Fruit fly (Drosophila melanogaster) whole organism, embryonic: ENCODE data around the gene eIF4G2.

Experiments used
- Awh ChIP-seq: fragments of 200-800 bp; sonication (Bioruptor generic); IDR thresholded peaks from 2 replicates; pipeline ENCODE4, ENCODE4 v1.3.6; 2022; ENCODE audit warnings: missing biosample characterization, missing genetic modification characterization
- CG10209 ChIP-seq: fragments of 200-800 bp; sonication (Bioruptor generic); optimal IDR thresholded peaks from 3 replicates; lab custom pipeline; 2017; ENCODE audit warnings: missing biosample characterization, mild to moderate bottlenecking, missing genetic modification characterization, missing genetic modification reagents
- CG1024 ChIP-seq: fragments of 200-800 bp; sonication (Bioruptor generic); IDR thresholded peaks from 2 replicates; pipeline ENCODE4 v1.3.6; 2022; ENCODE audit warnings: missing biosample characterization, missing genetic modification characterization
- CG10267 ChIP-seq: fragments of 200-800 bp; sonication (Bioruptor generic); optimal IDR thresholded peaks from 2 replicates; lab custom pipeline; 2018; ENCODE audit warnings: missing biosample characterization, mild to moderate bottlenecking, missing genetic modification characterization, moderate library complexity
- CG10431 ChIP-seq: fragments of 200-800 bp; sonication (Bioruptor generic); optimal IDR thresholded peaks from 3 replicates; lab custom pipeline; 2018; ENCODE audit warnings: missing biosample characterization, mild to moderate bottlenecking, missing genetic modification characterization
- CG13624 ChIP-seq: fragments of 200-800 bp; sonication (Bioruptor generic); optimal IDR thresholded peaks from 2 replicates; lab custom pipeline; 2016; ENCODE audit warnings: missing biosample characterization, missing genetic modification characterization
- CG14667 ChIP-seq: fragments of 200-800 bp; sonication (Bioruptor generic); IDR thresholded peaks from 2 replicates; pipeline ENCODE4 v1.3.6; 2022; ENCODE audit warnings: missing biosample characterization, missing genetic modification characterization
- CG17186 ChIP-seq: fragments of 200-800 bp; sonication (Bioruptor generic); optimal IDR thresholded peaks from 3 replicates; lab custom pipeline; 2017; ENCODE audit warnings: missing biosample characterization, missing genetic modification reagents, missing genetic modification characterization
- CG17328 ChIP-seq: fragments of 200-800 bp; sonication (Bioruptor generic); IDR thresholded peaks from 2 replicates; pipeline ENCODE4 v1.3.6; 2022; ENCODE audit warnings: missing biosample characterization, missing genetic modification characterization
- CG17568 ChIP-seq: fragments of 200-800 bp; sonication (Bioruptor generic); optimal IDR thresholded peaks from 2 replicates; lab custom pipeline; 2018; ENCODE audit warnings: missing biosample characterization, mild to moderate bottlenecking, missing genetic modification characterization, moderate library complexity
- CG31224 ChIP-seq: fragments of 200-800 bp; sonication (Bioruptor generic); IDR thresholded peaks from 2 replicates; pipeline ENCODE4 v1.3.6; 2022; ENCODE audit warnings: missing biosample characterization, missing genetic modification characterization
- CG31388 ChIP-seq: fragments of 200-800 bp; sonication (Bioruptor generic); optimal IDR thresholded peaks from 2 replicates; lab custom pipeline; 2016; ENCODE audit warnings: missing biosample characterization, missing genetic modification characterization
- CG3995 ChIP-seq: fragments of 200-800 bp; sonication (Bioruptor generic); optimal IDR thresholded peaks from 3 replicates; lab custom pipeline; 2016; ENCODE audit warnings: missing biosample characterization, missing genetic modification characterization
- CG6765 ChIP-seq: fragments of 200-800 bp; sonication (Bioruptor generic); optimal IDR thresholded peaks from 3 replicates; lab custom pipeline; 2017; ENCODE audit warnings: missing biosample characterization, mild to moderate bottlenecking, missing genetic modification characterization
- CG7928 ChIP-seq: fragments of 200-800 bp; sonication (Bioruptor generic); optimal IDR thresholded peaks from 2 replicates; lab custom pipeline; 2017; ENCODE audit warnings: missing biosample characterization, mild to moderate bottlenecking, missing genetic modification characterization
- CG7963 ChIP-seq: fragments of 200-800 bp; sonication (Bioruptor generic); IDR thresholded peaks from 3 replicates; pipeline ENCODE4 v1.3.6; 2022; ENCODE audit warnings: missing biosample characterization, missing genetic modification characterization; ENCODE audit not compliant: partially characterized antibody
- CG8478 ChIP-seq: fragments of >200 bp; optimal IDR thresholded peaks from 2 replicates; lab custom pipeline; 2018
- CG8924 ChIP-seq: fragments of 200-800 bp; optimal IDR thresholded peaks from 3 replicates; lab custom pipeline; 2019; ENCODE audit warnings: missing biosample characterization, mild to moderate bottlenecking, missing genetic modification characterization, moderate library complexity
- CG8944 ChIP-seq: fragments of 200-800 bp; sonication (Bioruptor generic); optimal IDR thresholded peaks from 3 replicates; lab custom pipeline; 2016; ENCODE audit warnings: missing biosample characterization, missing genetic modification characterization
- Dip3 ChIP-seq: fragments of 200-800 bp; sonication (Bioruptor generic); optimal IDR thresholded peaks from 3 replicates; lab custom pipeline; 2016; ENCODE audit warnings: missing biosample characterization, missing genetic modification characterization
- Gug ChIP-seq: fragments of 200-800 bp; sonication (Bioruptor generic); IDR thresholded peaks from 4 replicates; pipeline ENCODE4 v1.3.6; 2022; ENCODE audit warnings: missing biosample characterization, missing genetic modification characterization
- H2.0 ChIP-seq: fragments of 200-800 bp; sonication (Bioruptor generic); IDR thresholded peaks from 2 replicates; pipeline ENCODE4 v1.3.6; 2022; ENCODE audit warnings: missing biosample characterization, missing genetic modification characterization
- Hey ChIP-seq: fragments of 200-800 bp; sonication (Bioruptor generic); optimal IDR thresholded peaks from 3 replicates; lab custom pipeline; 2018; ENCODE audit warnings: missing biosample characterization, mild to moderate bottlenecking, missing genetic modification characterization
- Lim3 ChIP-seq: fragments of 200-800 bp; sonication (Bioruptor generic); IDR thresholded peaks from 2 replicates; pipeline ENCODE4 v1.3.6; 2022; ENCODE audit warnings: missing biosample characterization, missing genetic modification characterization
- Mad ChIP-seq: fragments of 200-800 bp; sonication (Bioruptor generic); optimal IDR thresholded peaks from 2 replicates; lab custom pipeline; 2016; ENCODE audit warnings: missing biosample characterization, missing genetic modification characterization
- Max ChIP-seq: fragments of 200-800 bp; sonication (Bioruptor generic); optimal IDR thresholded peaks from 2 replicates; lab custom pipeline; 2016; ENCODE audit warnings: missing biosample characterization, mild to moderate bottlenecking, missing genetic modification characterization
- Mrtf ChIP-seq: fragments of 200-800 bp; sonication (Bioruptor generic); IDR thresholded peaks from 3 replicates; pipeline ENCODE4 v1.3.6; 2022; ENCODE audit warnings: missing biosample characterization, missing genetic modification characterization
- NFAT ChIP-seq: fragments of 200-800 bp; sonication (Bioruptor generic); IDR thresholded peaks from 2 replicates; pipeline ENCODE4 v1.3.6; 2022; ENCODE audit warnings: missing biosample characterization, missing genetic modification characterization
- NfI ChIP-seq: fragments of 200-800 bp; sonication (Bioruptor generic); optimal IDR thresholded peaks from 3 replicates; lab custom pipeline; 2018; ENCODE audit warnings: missing biosample characterization, mild to moderate bottlenecking, missing genetic modification characterization, moderate library complexity
- Opbp ChIP-seq: fragments of 200-800 bp; sonication (Bioruptor generic); IDR thresholded peaks from 3 replicates; pipeline ENCODE4 v1.3.6; 2022; ENCODE audit warnings: missing biosample characterization, missing genetic modification characterization; ENCODE audit not compliant: partially characterized antibody
- Ptx1 ChIP-seq: fragments of 200-800 bp; sonication (Bioruptor generic); IDR thresholded peaks from 2 replicates; pipeline ENCODE4 v1.3.6; 2022; ENCODE audit warnings: missing biosample characterization, missing genetic modification characterization
- Side ChIP-seq: fragments of 200-800 bp; sonication (Bioruptor generic); optimal IDR thresholded peaks from 2 replicates; lab custom pipeline; 2016; ENCODE audit warnings: missing biosample characterization, missing genetic modification characterization
- ac ChIP-seq: fragments of 200-800 bp; sonication (Bioruptor generic); optimal IDR thresholded peaks from 3 replicates; lab custom pipeline; 2017; ENCODE audit warnings: missing biosample characterization, mild to moderate bottlenecking, missing genetic modification characterization
- ase ChIP-seq: fragments of 200-800 bp; sonication (Bioruptor generic); IDR thresholded peaks from 3 replicates; pipeline ENCODE4 v1.3.6; 2022; ENCODE audit warnings: missing biosample characterization, missing genetic modification characterization
- cas ChIP-seq: fragments of 200-800 bp; sonication (Bioruptor generic); IDR thresholded peaks from 2 replicates; pipeline ENCODE4 v1.3.6; 2022; ENCODE audit warnings: missing biosample characterization, missing genetic modification characterization
- cato ChIP-seq: fragments of 200-800 bp; sonication (Bioruptor generic); optimal IDR thresholded peaks from 2 replicates; lab custom pipeline; 2016; ENCODE audit warnings: missing biosample characterization, missing genetic modification characterization, borderline replicate concordance
- emc ChIP-seq: fragments of 200-800 bp; sonication (Bioruptor generic); optimal IDR thresholded peaks from 2 replicates; lab custom pipeline; 2016; ENCODE audit warnings: missing biosample characterization, missing genetic modification characterization
- ems ChIP-seq: fragments of 200-800 bp; sonication (Bioruptor generic); optimal IDR thresholded peaks from 3 replicates; lab custom pipeline; 2016; ENCODE audit warnings: missing biosample characterization, missing genetic modification characterization
- fd96Cb ChIP-seq: fragments of 200-800 bp; sonication (Bioruptor generic); optimal IDR thresholded peaks from 2 replicates; lab custom pipeline; 2018; ENCODE audit warnings: missing biosample characterization, mild to moderate bottlenecking, missing genetic modification characterization, moderate library complexity
- gce ChIP-seq: fragments of 200-800 bp; sonication (Bioruptor generic); IDR thresholded peaks from 3 replicates; pipeline ENCODE4 v1.3.6; 2022; ENCODE audit warnings: missing biosample characterization, missing genetic modification characterization
- grau ChIP-seq: fragments of 200-800 bp; optimal IDR thresholded peaks from 3 replicates; lab custom pipeline; 2019; ENCODE audit warnings: missing biosample characterization, mild to moderate bottlenecking, missing genetic modification characterization, moderate library complexity
- ken ChIP-seq: fragments of 200-800 bp; sonication (Bioruptor generic); IDR thresholded peaks from 3 replicates; pipeline ENCODE4 v1.3.6; 2022; ENCODE audit warnings: missing biosample characterization, missing genetic modification characterization
- klu ChIP-seq: fragments of 200-800 bp; sonication (Bioruptor generic); IDR thresholded peaks from 2 replicates; pipeline ENCODE4 v1.3.6; 2022; ENCODE audit warnings: missing biosample characterization, missing genetic modification characterization
- lilli ChIP-seq: fragments of 200-800 bp; sonication (Bioruptor generic); optimal IDR thresholded peaks from 3 replicates; lab custom pipeline; 2016; ENCODE audit warnings: missing biosample characterization, missing genetic modification characterization
- lov ChIP-seq, 2 experiments: fragments of 200-800 bp in 1 of 2; fragments of >200 bp in 1 of 2; sonication (Bioruptor generic) in 1 of 2; IDR thresholded peaks in 1 of 2; optimal IDR thresholded peaks in 1 of 2; 2 replicates in 1 of 2; 3 replicates in 1 of 2; pipeline versions ENCODE4 v1.3.6 to Lab custom; 2017 to 2022; ENCODE audit warnings: missing biosample characterization in 1 of 2, missing genetic modification characterization in 1 of 2
- nau ChIP-seq: fragments of 200-800 bp; sonication (Bioruptor generic); optimal IDR thresholded peaks from 3 replicates; lab custom pipeline; 2017; ENCODE audit warnings: missing biosample characterization, mild to moderate bottlenecking, missing genetic modification characterization, missing genetic modification reagents
- sisA ChIP-seq: fragments of 200-800 bp; sonication (Bioruptor generic); IDR thresholded peaks from 2 replicates; pipeline ENCODE4 v1.3.6; 2022; ENCODE audit warnings: missing biosample characterization, missing genetic modification characterization
- tna ChIP-seq: fragments of 200-800 bp; sonication (Bioruptor generic); IDR thresholded peaks from 2 replicates; pipeline ENCODE4 v1.3.6; 2022; ENCODE audit warnings: missing biosample characterization, missing genetic modification characterization; ENCODE audit not compliant: partially characterized antibody
- trem ChIP-seq: fragments of 200-800 bp; optimal IDR thresholded peaks from 3 replicates; lab custom pipeline; 2019; ENCODE audit warnings: missing biosample characterization, mild to moderate bottlenecking, missing genetic modification characterization, moderate library complexity
- wek ChIP-seq: fragments of 200-800 bp; sonication (Bioruptor generic); optimal IDR thresholded peaks from 3 replicates; lab custom pipeline; 2018; ENCODE audit warnings: missing biosample characterization, mild to moderate bottlenecking, missing genetic modification characterization, moderate library complexity

eIF4G2 gene

dm6 chr3R:23818879-23819408 lies at the start of gene eIF4G2, which contains the start of gene CG33111 (continued):
- peak; percentile 84 for TF ChIP-seq CG7928 (GFP tag; lab: Kevin White, UChicago)
- 0 out of 2 replicates have a peak, but pooled peaks have one; percentile 20 for TF ChIP-seq Ptx1
- TF ChIP-seq CG13624, result peak; percentile 67
- TF ChIP-seq Max, result no peak
- 0 out of 2 replicates have a peak, but pooled peaks have one; percentile 3 for TF ChIP-seq H2.0
- peak; percentile 85 for TF ChIP-seq CG8478
- peak; percentile 36; the same call in 1 of the 2 replicates for TF ChIP-seq CG17328 (GFP tag; lab: Robert Waterston, UW)
- peak; percentile 90 for TF ChIP-seq Opbp (GFP tag; lab: Robert Waterston, UW)
- TF ChIP-seq NFAT (GFP tag; lab: Robert Waterston, UW), result peak; percentile 59; the same call in 1 of the 2 replicates
- TF ChIP-seq CG17568 (GFP tag; lab: Kevin White, UChicago), result peak; percentile 13
- TF ChIP-seq CG7963, result peak; percentile 65; the same call in 2 of the 3 replicates
- TF ChIP-seq cas (GFP tag; lab: Robert Waterston, UW), result no peak
- TF ChIP-seq wek (GFP tag; lab: Kevin White, UChicago), result peak; percentile 32
- peak; percentile 42 for TF ChIP-seq Dip3 (GFP tag; lab: Kevin White, UChicago)
- peak; percentile 60 for TF ChIP-seq CG8924 (tag; lab: Kevin White, UChicago)
- peak; percentile 42 for TF ChIP-seq Mad (GFP tag; lab: Kevin White, UChicago)
- TF ChIP-seq ken (GFP tag; lab: Robert Waterston, UW), result peak; percentile 57; the same call in 1 of the 3 replicates
- TF ChIP-seq Hey (tag; lab: Kevin White, UChicago), result no peak
- no peak for TF ChIP-seq ase (GFP tag; lab: Robert Waterston, UW)
- TF ChIP-seq grau (tag; lab: Kevin White, UChicago), result peak; percentile 34
- no peak for TF ChIP-seq sisA (GFP tag; lab: Robert Waterston, UW)
- no peak for TF ChIP-seq emc (GFP tag; lab: Kevin White, UChicago)
- TF ChIP-seq CG1024 (GFP tag; lab: Robert Waterston, UW), result 0 out of 2 replicates have a peak, but pooled peaks have one; percentile 34
- TF ChIP-seq Lim3, result no peak
- TF ChIP-seq trem (tag; lab: Kevin White, UChicago), result peak; percentile 73
- no peak for TF ChIP-seq CG14667
- TF ChIP-seq cato (GFP tag; lab: Kevin White, UChicago), result peak; percentile 23
- TF ChIP-seq CG8944 (GFP tag; lab: Kevin White, UChicago), result no peak
- TF ChIP-seq CG31224 (GFP tag; lab: Robert Waterston, UW), result no peak
- TF ChIP-seq CG10431 (GFP tag; lab: Kevin White, UChicago), result peak; percentile 38
- TF ChIP-seq CG10209 (GFP tag; lab: Kevin White, UChicago), result peak; percentile 6
- no peak for TF ChIP-seq CG31388 (GFP tag; lab: Kevin White, UChicago)
- TF ChIP-seq klu (GFP tag; lab: Robert Waterston, UW), result no peak
- TF ChIP-seq ac (GFP tag; lab: Kevin White, UChicago), result no peak
- no peak for TF ChIP-seq fd96Cb
- peak; percentile 27; the same call in 1 of the 2 replicates for TF ChIP-seq Awh (GFP tag; lab: Robert Waterston, UW)
- peak; percentile 6 for TF ChIP-seq NfI (GFP tag; lab: Kevin White, UChicago)
- peak; percentile 86 for TF ChIP-seq CG17186 (GFP tag; lab: Kevin White, UChicago)
- no peak for TF ChIP-seq Mrtf
- TF ChIP-seq lilli (GFP tag; lab: Kevin White, UChicago), result peak; percentile 50
- peak; percentile 58 for TF ChIP-seq CG6765 (GFP tag; lab: Kevin White, UChicago)
- TF ChIP-seq Gug (GFP tag; lab: Robert Waterston, UW), result no peak; the same call in 3 of the 4 replicates
- TF ChIP-seq gce (GFP tag; lab: Robert Waterston, UW), result 0 out of 3 replicates have a peak, but pooled peaks have one; percentile 10
- TF ChIP-seq nau (GFP tag; lab: Kevin White, UChicago), result no peak
- no peak for TF ChIP-seq lov (optimal IDR thresholded peaks at IDR 0.05; lab: Kevin White, UChicago)
- TF ChIP-seq lov (GFP tag; IDR thresholded peaks at IDR 0.05; lab: Robert Waterston, UW), result no peak
- TF ChIP-seq tna (GFP tag; lab: Robert Waterston, UW), result peak; percentile 47
- peak; percentile 36 for TF ChIP-seq ems (GFP tag; lab: Kevin White, UChicago)
- peak; percentile 49 for TF ChIP-seq CG3995
- peak; percentile 23 for TF ChIP-seq Side
- peak; percentile 67 for TF ChIP-seq CG10267 (tag; lab: Kevin White, UChicago)
